Worm (Caenorhabditis elegans) whole organism, late embryonic: ENCODE data around the gene pudl-1.

Experiments
- C08G9.2 ChIP-seq: sonication (generic microtip); optimal IDR thresholded peaks from 2 replicates; lab custom pipeline; 2016; ENCODE audit warnings: mild to moderate bottlenecking, missing genetic modification characterization, moderate library complexity, missing compliant biosample characterization
- C38D4.7 ChIP-seq: fragments of 200-800 bp; sonication (Bioruptor generic); optimal IDR thresholded peaks from 2 replicates; lab custom pipeline; 2018; ENCODE audit warnings: mild to moderate bottlenecking, missing genetic modification characterization, moderate library complexity, missing compliant biosample characterization
- K02D7.2 ChIP-seq: sonication (generic microtip); optimal IDR thresholded peaks from 2 replicates; lab custom pipeline; 2017; ENCODE audit warnings: mild to moderate bottlenecking, missing genetic modification characterization, missing compliant biosample characterization
- K09A11.1 ChIP-seq: sonication (generic microtip); optimal IDR thresholded peaks from 2 replicates; lab custom pipeline; 2017; ENCODE audit warnings: antibody characterized with exemption, mild to moderate bottlenecking, missing genetic modification characterization, missing compliant biosample characterization; ENCODE audit not compliant: insufficient read depth
- T23F11.4 ChIP-seq: fragments of 200-800 bp; sonication (Bioruptor generic); optimal IDR thresholded peaks from 2 replicates; lab custom pipeline; 2018; ENCODE audit warnings: mild to moderate bottlenecking, missing genetic modification characterization, missing compliant biosample characterization
- Y22D7AL.16 ChIP-seq: sonication (generic microtip); optimal IDR thresholded peaks from 2 replicates; lab custom pipeline; 2016; ENCODE audit warnings: missing genetic modification characterization, missing compliant biosample characterization
- ahr-1 ChIP-seq: sonication (generic microtip); optimal IDR thresholded peaks from 2 replicates; lab custom pipeline; 2016; ENCODE audit warnings: missing genetic modification characterization, missing compliant biosample characterization
- ama-1 ChIP-seq: fragments of 150-350 bp; optimal IDR thresholded peaks from 2 replicates; lab custom pipeline; 2014
- ceh-31 ChIP-seq: sonication (generic microtip); optimal IDR thresholded peaks from 2 replicates; lab custom pipeline; 2016; ENCODE audit warnings: missing genetic modification characterization, missing compliant biosample characterization
- ceh-48 ChIP-seq: sonication (generic microtip); optimal IDR thresholded peaks from 2 replicates; lab custom pipeline; 2016; ENCODE audit warnings: missing genetic modification characterization, inconsistent platforms, missing compliant biosample characterization
- ceh-6 ChIP-seq: fragments of 200-800 bp; sonication (Bioruptor generic); optimal IDR thresholded peaks from 2 replicates; lab custom pipeline; 2018; ENCODE audit warnings: mild to moderate bottlenecking, missing genetic modification characterization, missing compliant biosample characterization
- ceh-9 ChIP-seq: sonication (generic microtip); optimal IDR thresholded peaks from 2 replicates; lab custom pipeline; 2016; ENCODE audit warnings: mild to moderate bottlenecking, missing genetic modification characterization, inconsistent platforms, missing compliant biosample characterization
- che-1 ChIP-seq: sonication (generic microtip); optimal IDR thresholded peaks from 2 replicates; lab custom pipeline; 2016; ENCODE audit warnings: mild to moderate bottlenecking, missing genetic modification characterization, missing compliant biosample characterization
- dmd-4 ChIP-seq: sonication (generic microtip); optimal IDR thresholded peaks from 2 replicates; lab custom pipeline; 2016; ENCODE audit warnings: borderline replicate concordance, missing genetic modification characterization, missing compliant biosample characterization
- dve-1 ChIP-seq: sonication (generic microtip); optimal IDR thresholded peaks from 2 replicates; lab custom pipeline; 2017; ENCODE audit warnings: antibody characterized with exemption, mild to moderate bottlenecking, missing genetic modification characterization, missing compliant biosample characterization
- elt-2 ChIP-seq: sonication (generic microtip); optimal IDR thresholded peaks from 2 replicates; lab custom pipeline; 2016; ENCODE audit warnings: missing genetic modification reagents, missing genetic modification characterization, missing compliant biosample characterization
- eyg-1 ChIP-seq: sonication (generic microtip); optimal IDR thresholded peaks from 2 replicates; lab custom pipeline; 2016; ENCODE audit warnings: missing genotype, missing genetic modification characterization, missing compliant biosample characterization
- hlh-13 ChIP-seq: fragments of 200-800 bp; sonication (Bioruptor generic); optimal IDR thresholded peaks from 2 replicates; lab custom pipeline; 2018; ENCODE audit warnings: mild to moderate bottlenecking, missing genetic modification characterization, missing compliant biosample characterization
- hlh-15 ChIP-seq: sonication (generic microtip); optimal IDR thresholded peaks from 2 replicates; lab custom pipeline; 2016; ENCODE audit warnings: missing genetic modification characterization, missing compliant biosample characterization
- hlh-8 ChIP-seq: sonication (generic microtip); optimal IDR thresholded peaks from 2 replicates; lab custom pipeline; 2016; ENCODE audit warnings: missing genotype, missing genetic modification characterization, missing compliant biosample characterization
- lim-6 ChIP-seq: sonication (generic microtip); optimal IDR thresholded peaks from 2 replicates; lab custom pipeline; 2016; ENCODE audit warnings: missing genetic modification characterization, missing compliant biosample characterization
- lin-11 ChIP-seq: fragments of 200-800 bp; sonication (Bioruptor generic); optimal IDR thresholded peaks from 2 replicates; lab custom pipeline; 2018; ENCODE audit warnings: mild to moderate bottlenecking, missing genetic modification characterization, missing compliant biosample characterization
- pag-3 ChIP-seq: sonication (generic microtip); optimal IDR thresholded peaks from 2 replicates; lab custom pipeline; 2016; ENCODE audit warnings: missing compliant biosample characterization, missing genetic modification characterization, borderline replicate concordance
- pax-1 ChIP-seq: fragments of 150-350 bp; optimal IDR thresholded peaks from 2 replicates; lab custom pipeline; 2014; ENCODE audit warnings: missing biosample characterization, missing genetic modification characterization
- pha-4 ChIP-seq: fragments of 150-350 bp; optimal IDR thresholded peaks from 2 replicates; lab custom pipeline; 2018; ENCODE audit warnings: missing biosample characterization, missing genetic modification reagents, missing genetic modification characterization
- pqm-1 ChIP-seq: sonication (generic microtip); optimal IDR thresholded peaks from 2 replicates; lab custom pipeline; 2016; ENCODE audit warnings: missing genetic modification characterization, missing compliant biosample characterization
- rnt-1 ChIP-seq: sonication (generic microtip); optimal IDR thresholded peaks from 2 replicates; lab custom pipeline; 2016; ENCODE audit warnings: missing genetic modification characterization, missing compliant biosample characterization
- sox-4 ChIP-seq: sonication (generic microtip); optimal IDR thresholded peaks from 2 replicates; lab custom pipeline; 2017; ENCODE audit warnings: mild to moderate bottlenecking, missing genetic modification characterization, inconsistent platforms, missing compliant biosample characterization
- syd-9 ChIP-seq: sonication (generic microtip); optimal IDR thresholded peaks from 2 replicates; lab custom pipeline; 2016; ENCODE audit warnings: mild to moderate bottlenecking, missing genetic modification characterization, moderate library complexity, missing compliant biosample characterization
- ttx-3 ChIP-seq: sonication (generic microtip); optimal IDR thresholded peaks from 2 replicates; lab custom pipeline; 2016; ENCODE audit warnings: missing genetic modification reagents, missing genetic modification characterization, missing compliant biosample characterization
- unc-3 ChIP-seq, 2 experiments: fragments of 200-800 bp in 1 of 2; sonication (Bioruptor generic) in 1 of 2; sonication (generic microtip) in 1 of 2; conservative IDR thresholded peaks in 1 of 2; optimal IDR thresholded peaks in 1 of 2; 2 replicates each; pipeline versions ENCODE4 v1.3.6 to Lab custom; 2016 to 2022; ENCODE audit warnings: missing compliant biosample characterization in 2 of 2, missing genetic modification characterization in 2 of 2, missing genetic modification reagents in 1 of 2
- unc-42 ChIP-seq: sonication (generic microtip); optimal IDR thresholded peaks from 2 replicates; lab custom pipeline; 2016; ENCODE audit warnings: missing genotype, missing genetic modification characterization, missing compliant biosample characterization

Gene pudl-1

DNA sequence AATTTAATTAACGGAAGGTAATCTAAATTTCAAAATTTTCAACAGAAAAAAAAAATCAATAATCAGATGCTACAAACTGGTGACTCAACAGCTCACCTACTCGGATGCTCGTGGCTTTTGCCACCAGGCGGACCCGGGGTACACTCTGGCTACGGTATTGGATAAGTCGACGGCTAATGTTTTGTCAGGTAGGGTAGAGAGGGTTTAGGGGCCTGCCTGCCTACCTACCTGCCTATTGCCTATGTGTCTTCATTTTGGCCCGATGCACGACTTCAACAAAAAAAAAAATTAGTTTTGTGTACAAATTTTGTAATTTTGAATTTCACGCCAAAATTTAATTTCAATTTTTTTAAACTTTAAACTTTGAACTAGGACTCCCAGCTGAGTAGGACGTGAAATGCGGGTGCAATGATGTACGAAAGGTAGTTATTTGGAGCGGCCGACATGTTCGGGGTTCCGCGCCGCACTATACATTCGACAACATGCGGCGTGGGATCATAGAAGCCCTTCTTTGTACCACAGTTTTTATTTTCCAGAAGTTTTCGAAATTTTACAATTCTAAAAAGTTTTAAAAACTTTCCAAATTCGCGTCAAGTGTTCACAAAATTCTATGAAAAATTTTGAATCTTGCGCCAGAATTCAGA lies 7.1 kb upstream of the pudl-1 start:
- TF ChIP-seq eyg-1 (tag; lab: Kevin White, UChicago): no peak

DNA sequence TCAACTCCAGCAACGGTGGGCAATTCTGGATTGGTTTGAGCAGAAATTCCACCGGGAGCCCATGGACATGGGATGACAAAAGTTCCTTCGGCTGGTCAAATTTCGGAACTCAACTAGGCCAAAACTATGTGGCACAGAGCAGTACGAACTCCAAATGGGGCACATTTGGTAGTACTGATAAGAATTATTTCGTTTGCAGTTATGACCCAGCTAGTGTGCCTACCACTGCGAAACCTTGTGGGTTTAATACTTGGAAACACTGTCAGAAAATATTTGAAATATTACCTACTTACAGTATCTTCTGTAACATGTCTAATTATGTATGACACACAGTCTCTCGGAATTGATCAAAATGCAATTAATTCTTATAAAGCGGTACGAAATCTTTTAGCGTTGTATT lies 6.4 kb upstream of the pudl-1 start:
- TF ChIP-seq lin-11 (no peak), dve-1 (no peak), ahr-1 (tag; lab: Kevin White, UChicago) (no peak), ceh-31 (tag; lab: Kevin White, UChicago) (no peak), hlh-13 (GFP tag; lab: Kevin White, UChicago) (no peak), eyg-1 (tag; lab: Kevin White, UChicago) (no peak), dmd-4 (no peak), ceh-6 (GFP tag; lab: Kevin White, UChicago) (no peak), unc-42 (tag; lab: Kevin White, UChicago) (no peak), pqm-1 (tag; lab: Kevin White, UChicago) (no peak), ttx-3 (tag; lab: Kevin White, UChicago) (no peak), hlh-15 (tag; lab: Kevin White, UChicago) (no peak), pag-3 (tag; lab: Kevin White, UChicago) (no peak), T23F11.4 (GFP tag; lab: Kevin White, UChicago) (no peak), che-1 (no peak), syd-9 (no peak), ama-1 (lab: Kevin White, UChicago) (no peak), K09A11.1 (tag; lab: Kevin White, UChicago) (no peak), rnt-1 (tag; lab: Kevin White, UChicago) (no peak)
- TF ChIP-seq, all 69 proteins: peak for 0

DNA sequence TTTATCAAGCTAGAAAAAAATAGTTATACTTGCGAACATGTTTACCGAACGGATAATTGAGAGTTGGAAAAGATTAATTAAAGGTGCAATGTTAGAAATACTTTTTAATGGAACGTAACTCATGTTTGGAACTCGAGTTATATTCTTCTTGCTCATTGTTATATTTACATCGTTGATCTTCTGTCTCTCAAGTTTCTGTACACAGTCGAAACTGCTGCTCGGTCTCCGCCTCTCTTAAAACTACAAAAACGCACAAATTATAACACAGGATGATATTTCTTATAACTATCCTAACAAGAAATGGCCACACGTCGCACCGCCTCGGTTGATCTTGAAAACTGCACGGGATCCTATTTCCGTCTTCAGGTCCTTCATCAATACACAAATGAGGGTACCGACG lies 1.8 kb downstream of the pudl-1 start, which contains the start of gene pudl-2:
pudl-2 (plus strand) TSS at position 301 of the 400 bp plus-strand sequence.
- TF ChIP-seq ceh-31 (tag; lab: Kevin White, UChicago) (no peak), C38D4.7 (GFP tag; lab: Kevin White, UChicago) (no peak), lim-6 (tag; lab: Kevin White, UChicago) (no peak), sox-4 (tag; lab: Kevin White, UChicago) (no peak), Y22D7AL.16 (tag; lab: Kevin White, UChicago) (no peak), che-1 (no peak), pqm-1 (tag; lab: Kevin White, UChicago) (no peak), ama-1 (lab: Kevin White, UChicago) (no peak), rnt-1 (tag; lab: Kevin White, UChicago) (no peak), syd-9 (no peak), unc-42 (tag; lab: Kevin White, UChicago) (no peak), ceh-9 (no peak), ceh-48 (tag; lab: Kevin White, UChicago) (no peak), C08G9.2 (tag; lab: Kevin White, UChicago) (no peak)

DNA sequence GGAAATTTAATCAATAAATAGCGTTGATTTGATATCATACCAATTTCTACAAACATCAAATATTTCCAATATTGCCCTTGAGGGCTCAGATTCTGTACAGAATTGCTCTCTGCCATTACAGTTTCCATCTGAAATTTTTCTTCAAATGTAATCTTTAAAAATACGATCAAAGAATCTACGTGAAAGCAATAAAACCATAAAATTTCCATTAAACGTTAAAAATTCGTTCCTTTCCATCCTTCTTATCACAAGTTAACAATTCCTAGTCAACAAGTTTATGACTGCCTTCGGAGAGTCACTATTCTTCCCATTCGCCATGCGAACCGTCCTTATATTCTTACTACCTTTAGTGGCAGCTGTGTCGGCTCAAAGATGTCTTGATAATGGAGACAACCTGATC lies 2.7 kb downstream of the pudl-1 start, which contains the start of gene clec-82:
clec-82 (plus strand) TSS at position 301 of the 400 bp plus-strand sequence.
- no peak for TF ChIP-seq ceh-31 (tag; lab: Kevin White, UChicago)

DNA sequence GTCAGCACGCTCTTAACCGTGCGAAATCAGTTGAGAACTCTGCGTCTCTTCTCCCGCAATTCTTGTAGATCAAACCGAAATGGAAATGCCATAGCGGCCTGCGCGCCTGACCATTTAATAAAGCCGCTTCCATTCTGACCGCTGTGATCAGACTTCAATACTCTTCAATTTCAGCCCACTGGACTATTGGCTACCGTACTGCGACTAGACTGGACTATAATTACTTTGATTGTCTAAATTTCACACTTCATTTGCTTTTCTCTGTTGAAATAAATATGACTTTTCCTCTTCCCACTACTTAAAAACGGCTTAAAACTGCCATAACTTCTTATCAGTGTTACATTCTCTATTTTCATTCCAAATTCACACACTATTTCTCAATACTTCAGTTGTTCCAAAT lies 5.6 kb downstream of the pudl-1 start, which contains the start of gene Y54G2A.7:
Y54G2A.7 (plus strand) TSS at position 301 of the 400 bp plus-strand sequence.
- TF ChIP-seq K02D7.2 (tag; lab: Kevin White, UChicago): no peak
- no peak for TF ChIP-seq elt-2 (tag; lab: Kevin White, UChicago)
- no peak for TF ChIP-seq hlh-8 (tag; lab: Kevin White, UChicago)
- no peak for TF ChIP-seq pha-4 (tag; lab: Kevin White, UChicago)
- TF ChIP-seq unc-3 (GFP tag; conservative IDR thresholded peaks at IDR 0.05; lab: Robert Waterston, UW): no peak
- TF ChIP-seq unc-3 (tag; optimal IDR thresholded peaks at IDR 0.05; lab: Kevin White, UChicago): no peak
- TF ChIP-seq sox-4 (tag; lab: Kevin White, UChicago): no peak
- no peak for TF ChIP-seq pax-1 (tag; lab: Kevin White, UChicago)
